Worm (Caenorhabditis elegans) whole organism, L4 larva: ENCODE results near the gene C28D4.8.

Source experiments
- F26F4.8 ChIP-seq: fragments of 200-800 bp; sonication (Bioruptor generic); conservative IDR thresholded peaks from 2 replicates; pipeline ENCODE4 v1.3.6; 2022; ENCODE audit warnings: missing genetic modification characterization, missing compliant biosample characterization
- F49E8.2 ChIP-seq: sonication (generic microtip); optimal IDR thresholded peaks from 2 replicates; lab custom pipeline; 2016; ENCODE audit warnings: missing compliant biosample characterization, mild to moderate bottlenecking, missing genetic modification characterization, borderline replicate concordance
- Y48G9A.11 ChIP-seq: fragments of 200-800 bp; sonication (Bioruptor generic); IDR thresholded peaks from 2 replicates; pipeline ENCODE4 v1.3.6; 2022; ENCODE audit warnings: missing genetic modification reagents, missing genetic modification characterization, missing compliant biosample characterization
- ZK546.5 ChIP-seq, 2 experiments: sonication (generic microtip); optimal IDR thresholded peaks; 2 replicates each; lab custom pipeline; 2017; ENCODE audit warnings: missing biosample characterization in 2 of 2, missing genetic modification characterization in 2 of 2
- aha-1 ChIP-seq: fragments of 150-350 bp; peaks from one replicate; lab custom pipeline; 2014; ENCODE audit warnings: missing biosample characterization, missing genetic modification characterization
- arid-1 ChIP-seq: fragments of 200-800 bp; sonication (Bioruptor generic); conservative IDR thresholded peaks from 2 replicates; pipeline ENCODE4 v1.3.6; 2022; ENCODE audit warnings: missing genetic modification reagents, missing genetic modification characterization, missing compliant biosample characterization
- ceh-20 ChIP-seq: fragments of 200-800 bp; sonication (Bioruptor generic); IDR thresholded peaks from 2 replicates; pipeline ENCODE4 v1.3.6; 2022; ENCODE audit warnings: missing genetic modification reagents, missing genetic modification characterization, missing compliant biosample characterization
- ceh-32 ChIP-seq: sonication (generic microtip); optimal IDR thresholded peaks from 2 replicates; lab custom pipeline; 2016; ENCODE audit warnings: mild to moderate bottlenecking, missing genetic modification characterization, missing compliant biosample characterization; ENCODE audit not compliant: poor library complexity
- ceh-44 ChIP-seq: fragments of 200-800 bp; sonication (Bioruptor generic); IDR thresholded peaks from 2 replicates; pipeline ENCODE4 v1.3.6; 2022; ENCODE audit warnings: missing genetic modification reagents, missing genetic modification characterization, missing compliant biosample characterization
- ces-1 ChIP-seq: fragments of 150-350 bp; sonication (generic microtip); optimal IDR thresholded peaks from 4 replicates; lab custom pipeline; 2014; ENCODE audit warnings: missing biosample characterization, missing genetic modification reagents, missing genetic modification characterization
- cey-2 ChIP-seq: sonication (generic microtip); optimal IDR thresholded peaks from 3 replicates; lab custom pipeline; 2017; ENCODE audit warnings: missing genetic modification characterization, mild to moderate bottlenecking, missing compliant biosample characterization, antibody characterized with exemption, borderline replicate concordance; ENCODE audit not compliant: insufficient read depth
- dpl-1 ChIP-seq: fragments of 150-350 bp; optimal IDR thresholded peaks from 2 replicates; lab custom pipeline; 2014; ENCODE audit warnings: missing biosample characterization, missing genetic modification reagents, missing genetic modification characterization
- fos-1 ChIP-seq: fragments of 150-350 bp; optimal IDR thresholded peaks from 2 replicates; lab custom pipeline; 2014; ENCODE audit warnings: missing biosample characterization, missing genetic modification characterization
- gei-8 ChIP-seq: fragments of 200-800 bp; sonication (Bioruptor generic); optimal IDR thresholded peaks from 2 replicates; lab custom pipeline; 2018; ENCODE audit warnings: mild to moderate bottlenecking, missing genetic modification characterization, missing compliant biosample characterization
- hif-1 ChIP-seq, 2 experiments: sonication (generic microtip); optimal IDR thresholded peaks; 2 replicates each; lab custom pipeline; 2016 to 2017; ENCODE audit warnings: missing compliant biosample characterization in 2 of 2, missing genetic modification characterization in 2 of 2, missing genetic modification reagents in 2 of 2, missing genotype in 2 of 2, mild to moderate bottlenecking in 1 of 2
- jun-1 ChIP-seq: fragments of 150-350 bp; optimal IDR thresholded peaks from 2 replicates; lab custom pipeline; 2014; ENCODE audit warnings: missing biosample characterization, missing genetic modification reagents, missing genetic modification characterization
- lin-1 ChIP-seq: fragments of 200-800 bp; sonication (Bioruptor generic); IDR thresholded peaks from 2 replicates; pipeline ENCODE4 v1.3.6; 2022; ENCODE audit warnings: missing genetic modification reagents, missing genetic modification characterization, missing compliant biosample characterization
- lin-15B ChIP-seq: fragments of 150-350 bp; sonication (generic microtip); optimal IDR thresholded peaks from 3 replicates; lab custom pipeline; 2014; ENCODE audit warnings: missing biosample characterization, missing genetic modification characterization
- lin-38 ChIP-seq: fragments of 200-800 bp; sonication (Bioruptor generic); IDR thresholded peaks from 2 replicates; pipeline ENCODE4 v1.3.6; 2022; ENCODE audit warnings: missing genetic modification reagents, missing genetic modification characterization, missing compliant biosample characterization
- lsy-2 ChIP-seq, 2 experiments: fragments of 150-350 bp in 1 of 2; sonication (generic microtip) in 1 of 2; optimal IDR thresholded peaks; 2 replicates each; lab custom pipeline; 2014 to 2017; ENCODE audit warnings: missing biosample characterization in 2 of 2, missing genetic modification characterization in 2 of 2
- madf-9 ChIP-seq: fragments of 200-800 bp; sonication (Bioruptor generic); conservative IDR thresholded peaks from 2 replicates; pipeline ENCODE4 v1.3.6; 2022; ENCODE audit warnings: missing genetic modification reagents, missing genetic modification characterization, missing compliant biosample characterization
- mdt-29 ChIP-seq: fragments of 200-800 bp; sonication (Bioruptor generic); IDR thresholded peaks from 2 replicates; pipeline ENCODE4 v1.3.6; 2022; ENCODE audit warnings: missing genetic modification reagents, missing genetic modification characterization, missing compliant biosample characterization
- mes-2 ChIP-seq: sonication (generic microtip); optimal IDR thresholded peaks from 2 replicates; lab custom pipeline; 2016; ENCODE audit warnings: missing genotype, mild to moderate bottlenecking, missing genetic modification characterization, missing compliant biosample characterization; ENCODE audit not compliant: poor library complexity, severe bottlenecking
- mxl-3 ChIP-seq: fragments of 200-800 bp; sonication (Bioruptor generic); optimal IDR thresholded peaks from 2 replicates; lab custom pipeline; 2018; ENCODE audit warnings: mild to moderate bottlenecking, missing genetic modification characterization, missing compliant biosample characterization
- nhr-28 ChIP-seq: fragments of 150-350 bp; optimal IDR thresholded peaks from 2 replicates; lab custom pipeline; 2014; ENCODE audit warnings: missing biosample characterization, missing genetic modification characterization
- nhr-6 ChIP-seq: fragments of 150-350 bp; optimal IDR thresholded peaks from 2 replicates; lab custom pipeline; 2014; ENCODE audit warnings: missing biosample characterization, missing genetic modification characterization
- pqm-1 ChIP-seq: sonication (generic microtip); optimal IDR thresholded peaks from 2 replicates; lab custom pipeline; 2017; ENCODE audit warnings: missing biosample characterization, missing genetic modification characterization
- rbr-2 ChIP-seq: sonication (generic microtip); optimal IDR thresholded peaks from 2 replicates; lab custom pipeline; 2016; ENCODE audit warnings: missing genotype, missing genetic modification characterization, missing compliant biosample characterization
- saeg-2 ChIP-seq: fragments of 200-800 bp; sonication (Bioruptor generic); IDR thresholded peaks from 2 replicates; pipeline ENCODE4 v1.3.6; 2022; ENCODE audit warnings: missing genetic modification reagents, missing genetic modification characterization, missing compliant biosample characterization
- snpc-1.2 ChIP-seq: fragments of 200-800 bp; sonication (Bioruptor generic); IDR thresholded peaks from 2 replicates; pipeline ENCODE4 v1.3.6; 2022; ENCODE audit warnings: missing genetic modification reagents, missing genetic modification characterization, missing compliant biosample characterization
- tag-97 ChIP-seq: fragments of 200-800 bp; sonication (Bioruptor generic); IDR thresholded peaks from 2 replicates; pipeline ENCODE4 v1.3.6; 2022; ENCODE audit warnings: missing genetic modification characterization, missing compliant biosample characterization
- tra-1 ChIP-seq: fragments of 200-800 bp; sonication (Bioruptor generic); IDR thresholded peaks from 2 replicates; pipeline ENCODE4 v1.3.6; 2022; ENCODE audit warnings: missing genetic modification reagents, missing genetic modification characterization, missing compliant biosample characterization
- unc-130 ChIP-seq: sonication (generic microtip); optimal IDR thresholded peaks from 2 replicates; lab custom pipeline; 2016; ENCODE audit warnings: missing genetic modification reagents, missing genetic modification characterization, missing compliant biosample characterization
- vab-7 ChIP-seq: fragments of 200-800 bp; sonication (Bioruptor generic); IDR thresholded peaks from 2 replicates; pipeline ENCODE4 v1.3.6; 2022; ENCODE audit warnings: missing genetic modification reagents, missing genetic modification characterization, missing compliant biosample characterization
- ztf-11 ChIP-seq: fragments of 150-350 bp; optimal IDR thresholded peaks from 2 replicates; lab custom pipeline; 2014; ENCODE audit warnings: missing biosample characterization, missing genetic modification characterization
- ztf-7 ChIP-seq: fragments of 150-350 bp; optimal IDR thresholded peaks from 2 replicates; lab custom pipeline; 2014; ENCODE audit warnings: missing biosample characterization, missing genetic modification characterization

The C28D4.8 gene

ce11 chrIV:9778016-9778415, 29.8 kb upstream of the C28D4.8 start, which contains the start of gene T13F2.6:
TSS of gene T13F2.6 (plus strand) at chrIV:9778321.
- TF ChIP-seq pqm-1 (tag; lab: Kevin White, UChicago): no peak
- peak; percentile 75 for TF ChIP-seq lin-38 (GFP tag; lab: Robert Waterston, UW)
- no peak for TF ChIP-seq mes-2 (tag; lab: Kevin White, UChicago)
- no peak for TF ChIP-seq nhr-28 (tag; lab: Kevin White, UChicago)
- no peak for TF ChIP-seq tag-97 (GFP tag; lab: Robert Waterston, UW)
- no peak for TF ChIP-seq cey-2
- TF ChIP-seq vab-7 (GFP tag; lab: Robert Waterston, UW): 0 out of 2 replicates have a peak, but pooled peaks have one; percentile 22
- no peak for TF ChIP-seq jun-1
- no peak for TF ChIP-seq ZK546.5 (tag; optimal IDR thresholded peaks at IDR 0.05; lab: Kevin White, UChicago)
- TF ChIP-seq unc-130 (GFP tag; lab: Kevin White, UChicago): peak; percentile 86
- TF ChIP-seq mxl-3 (GFP tag; lab: Kevin White, UChicago): no peak
- peak; percentile 81 for TF ChIP-seq snpc-1.2 (GFP tag; lab: Robert Waterston, UW)
- peak; percentile 86 for TF ChIP-seq F49E8.2
- TF ChIP-seq mdt-29 (GFP tag; lab: Robert Waterston, UW): no peak
- TF ChIP-seq Y48G9A.11: peak; percentile 79; the same call in 1 of the 2 replicates
- TF ChIP-seq arid-1 (GFP tag; lab: Robert Waterston, UW): peak; percentile 42; the same call in 1 of the 2 replicates
- no peak for TF ChIP-seq lin-1 (GFP tag; lab: Robert Waterston, UW)
- TF ChIP-seq lsy-2 (tag; optimal IDR thresholded peaks at IDR 0.05; lab: Kevin White, UChicago): peak in 1 of 2 experiments; percentile 77
- no peak for TF ChIP-seq saeg-2 (GFP tag; lab: Robert Waterston, UW)
- TF ChIP-seq tra-1 (GFP tag; lab: Robert Waterston, UW): no peak
- TF ChIP-seq gei-8: no peak
- TF ChIP-seq ceh-44 (GFP tag; lab: Robert Waterston, UW): 0 out of 2 replicates have a peak, but pooled peaks have one; percentile 35
- no peak for TF ChIP-seq lin-15B (tag; lab: Kevin White, UChicago)

DNA sequence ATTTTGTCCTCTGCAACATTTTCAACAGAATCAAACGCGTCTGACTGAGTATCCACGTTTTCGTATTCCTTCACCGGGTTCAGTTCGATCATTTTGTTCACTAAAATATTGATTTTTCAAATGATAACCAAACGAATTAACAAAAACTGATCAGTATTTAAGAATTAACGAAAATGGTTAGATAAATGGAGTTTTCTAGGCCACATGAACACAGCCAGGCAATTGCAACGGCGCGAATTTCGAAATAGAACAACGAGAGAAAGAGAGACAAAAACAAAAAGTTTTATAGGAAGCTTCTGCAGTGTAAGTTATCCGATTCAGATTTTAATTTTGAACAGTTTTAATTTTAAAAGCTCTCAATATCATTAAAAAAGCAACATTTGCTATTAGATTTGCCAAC, 29.3 kb upstream of the C28D4.8 start, which contains the start of gene sna-2:
Gene sna-2, minus strand, starts transcription at position 100 of the 400 bp plus-strand sequence.
- TF ChIP-seq hif-1 (tag; optimal IDR thresholded peaks at IDR 0.05; lab: Kevin White, UChicago) (peak in 1 of 2 experiments; percentile 57), dpl-1 (GFP tag; lab: Kevin White, UChicago) (peak; percentile 92), aha-1 (tag; lab: Kevin White, UChicago) (no peak), nhr-6 (tag; lab: Kevin White, UChicago) (peak; percentile 44), mes-2 (tag; lab: Kevin White, UChicago) (peak; percentile 93)

- TF ChIP-seq fos-1 (tag; lab: Kevin White, UChicago): no peak
- TF ChIP-seq ztf-11: no peak
- no peak for TF ChIP-seq rbr-2 (tag; lab: Kevin White, UChicago)
- no peak for TF ChIP-seq F49E8.2
- TF ChIP-seq ceh-44 (GFP tag; lab: Robert Waterston, UW): no peak
- TF ChIP-seq ztf-7: no peak
- TF ChIP-seq madf-9 (GFP tag; lab: Robert Waterston, UW): no peak
- no peak for TF ChIP-seq ceh-32
- no peak for TF ChIP-seq ces-1
- TF ChIP-seq F26F4.8 (GFP tag; lab: Robert Waterston, UW): no peak
- TF ChIP-seq ceh-20 (GFP tag; lab: Robert Waterston, UW): no peak
- no peak for TF ChIP-seq arid-1 (GFP tag; lab: Robert Waterston, UW)
- TF ChIP-seq, all 104 proteins: peak for 0
Observed at ce11 chrIV:9773441-9773840, 25.2 kb upstream of the C28D4.8 start.
